Fruit fly (Drosophila melanogaster) whole organism, embryonic: Measurements from ENCODE around the gene amos.

ENCODE experiments used
- Bdp1 ChIP-seq: fragments of 200-800 bp; sonication (Bioruptor generic); optimal IDR thresholded peaks from 3 replicates; lab custom pipeline; 2016; ENCODE audit warnings: missing biosample characterization, missing genetic modification characterization
- CG12659 ChIP-seq: fragments of 200-800 bp; sonication (Bioruptor generic); optimal IDR thresholded peaks from 3 replicates; lab custom pipeline; 2017; ENCODE audit warnings: mild to moderate bottlenecking, missing biosample characterization, missing genetic modification reagents, missing genetic modification characterization
- CG1529 ChIP-seq: fragments of 200-800 bp; sonication (Bioruptor generic); optimal IDR thresholded peaks from 3 replicates; lab custom pipeline; 2018; ENCODE audit warnings: missing biosample characterization, missing genetic modification characterization
- CG1602 ChIP-seq: fragments of 200-800 bp; sonication (Bioruptor generic); optimal IDR thresholded peaks from 3 replicates; lab custom pipeline; 2016; ENCODE audit warnings: missing biosample characterization, missing genetic modification characterization
- CG17361 ChIP-seq: fragments of 200-800 bp; sonication (Bioruptor generic); IDR thresholded peaks from 3 replicates; pipeline ENCODE4 v1.3.6; 2022; ENCODE audit warnings: missing biosample characterization, missing genetic modification characterization
- CG2120 ChIP-seq: fragments of 200-800 bp; sonication (Bioruptor generic); optimal IDR thresholded peaks from 3 replicates; lab custom pipeline; 2016; ENCODE audit warnings: missing biosample characterization, missing genetic modification characterization
- CG2199 ChIP-seq: fragments of 200-800 bp; sonication (Bioruptor generic); IDR thresholded peaks from 3 replicates; pipeline ENCODE4 v1.3.6; 2022; ENCODE audit warnings: missing biosample characterization, missing genetic modification characterization
- CG31224 ChIP-seq: fragments of 200-800 bp; sonication (Bioruptor generic); IDR thresholded peaks from 2 replicates; pipeline ENCODE4 v1.3.6; 2022; ENCODE audit warnings: missing biosample characterization, missing genetic modification characterization
- CG3163 ChIP-seq: fragments of 200-800 bp; sonication (Bioruptor generic); optimal IDR thresholded peaks from 3 replicates; lab custom pipeline; 2016; ENCODE audit warnings: missing biosample characterization, missing genetic modification characterization
- CG34224 ChIP-seq: fragments of 200-800 bp; sonication (Bioruptor generic); IDR thresholded peaks from 3 replicates; pipeline ENCODE4 v1.3.6; 2022; ENCODE audit warnings: missing biosample characterization, missing genetic modification characterization; ENCODE audit not compliant: partially characterized antibody
- CG3838 ChIP-seq: fragments of 200-800 bp; sonication (Bioruptor generic); optimal IDR thresholded peaks from 3 replicates; lab custom pipeline; 2016; ENCODE audit warnings: missing biosample characterization, missing genetic modification characterization
- CG4617 ChIP-seq: fragments of 200-800 bp; sonication (Bioruptor generic); optimal IDR thresholded peaks from 3 replicates; lab custom pipeline; 2016; ENCODE audit warnings: missing biosample characterization, missing genetic modification characterization, borderline replicate concordance
- CG6765 ChIP-seq: fragments of 200-800 bp; sonication (Bioruptor generic); optimal IDR thresholded peaks from 3 replicates; lab custom pipeline; 2017; ENCODE audit warnings: missing biosample characterization, mild to moderate bottlenecking, missing genetic modification characterization
- CG8281 ChIP-seq: fragments of 200-800 bp; sonication (Bioruptor generic); optimal IDR thresholded peaks from 2 replicates; lab custom pipeline; 2018; ENCODE audit warnings: missing biosample characterization, mild to moderate bottlenecking, missing genetic modification characterization, moderate library complexity
- CG8924 ChIP-seq: fragments of 200-800 bp; optimal IDR thresholded peaks from 3 replicates; lab custom pipeline; 2019; ENCODE audit warnings: missing biosample characterization, mild to moderate bottlenecking, missing genetic modification characterization, moderate library complexity
- Chrac-16 ChIP-seq: fragments of 200-800 bp; sonication (Bioruptor generic); optimal IDR thresholded peaks from 3 replicates; lab custom pipeline; 2016; ENCODE audit warnings: missing biosample characterization, missing genetic modification characterization
- CrebB ChIP-seq: fragments of 200-800 bp; sonication (Bioruptor generic); optimal IDR thresholded peaks from 3 replicates; lab custom pipeline; 2018; ENCODE audit warnings: missing biosample characterization, mild to moderate bottlenecking, missing genetic modification characterization
- Dip2 ChIP-seq: fragments of 200-800 bp; sonication (Bioruptor generic); IDR thresholded peaks from 2 replicates; pipeline ENCODE4 v1.3.6; 2022; ENCODE audit warnings: missing biosample characterization, missing genetic modification characterization
- Drgx ChIP-seq: fragments of 200-800 bp; sonication (Bioruptor generic); IDR thresholded peaks from 2 replicates; pipeline ENCODE4 v1.3.6; 2022; ENCODE audit warnings: missing biosample characterization, missing genetic modification characterization
- Gug ChIP-seq: fragments of 200-800 bp; sonication (Bioruptor generic); IDR thresholded peaks from 4 replicates; pipeline ENCODE4 v1.3.6; 2022; ENCODE audit warnings: missing biosample characterization, missing genetic modification characterization
- HLHmδ ChIP-seq: fragments of 200-800 bp; sonication (Bioruptor generic); optimal IDR thresholded peaks from 2 replicates; lab custom pipeline; 2018; ENCODE audit warnings: missing biosample characterization, mild to moderate bottlenecking, missing genetic modification characterization, moderate library complexity
- MTF-1 ChIP-seq: fragments of 200-800 bp; sonication (Bioruptor generic); optimal IDR thresholded peaks from 2 replicates; lab custom pipeline; 2018; ENCODE audit warnings: missing biosample characterization, mild to moderate bottlenecking, missing genetic modification characterization, borderline replicate concordance
- Med ChIP-seq: fragments of 200-800 bp; sonication (Bioruptor generic); peaks from one replicate; lab custom pipeline; 2016; ENCODE audit warnings: missing biosample characterization, missing genetic modification characterization, mild to moderate bottlenecking, inconsistent platforms, moderate library complexity
- Meics ChIP-seq: fragments of 200-800 bp; sonication (Bioruptor generic); optimal IDR thresholded peaks from 2 replicates; lab custom pipeline; 2017; ENCODE audit warnings: missing biosample characterization, mild to moderate bottlenecking, missing genetic modification characterization
- Mes4 ChIP-seq: fragments of 200-800 bp; sonication (Bioruptor generic); optimal IDR thresholded peaks from 2 replicates; lab custom pipeline; 2016; ENCODE audit warnings: missing biosample characterization, missing genetic modification characterization
- Poxn ChIP-seq: fragments of 200-800 bp; sonication (Bioruptor generic); IDR thresholded peaks from 2 replicates; pipeline ENCODE4 v1.3.6; 2022; ENCODE audit warnings: missing biosample characterization, missing genetic modification characterization
- Sry-β ChIP-seq: fragments of 200-800 bp; sonication (Bioruptor generic); optimal IDR thresholded peaks from 2 replicates; lab custom pipeline; 2018; ENCODE audit warnings: missing biosample characterization, mild to moderate bottlenecking, missing genetic modification characterization, moderate library complexity
- Ssrp ChIP-seq: fragments of 200-800 bp; sonication (Bioruptor generic); optimal IDR thresholded peaks from 2 replicates; lab custom pipeline; 2018; ENCODE audit warnings: missing biosample characterization, mild to moderate bottlenecking, missing genetic modification characterization, moderate library complexity
- amos ChIP-seq: fragments of 200-800 bp; sonication (Bioruptor generic); IDR thresholded peaks from 2 replicates; pipeline ENCODE4 v1.3.6; 2022; ENCODE audit warnings: missing biosample characterization, missing genetic modification characterization; ENCODE audit not compliant: partially characterized antibody
- ara ChIP-seq: fragments of 200-800 bp; sonication (Bioruptor generic); IDR thresholded peaks from 2 replicates; pipeline ENCODE4 v1.3.6; 2022; ENCODE audit warnings: missing biosample characterization, missing genetic modification characterization
- bsh ChIP-seq, 2 experiments: fragments of 200-800 bp; sonication (Bioruptor generic); optimal IDR thresholded peaks; 2 replicates each; lab custom pipeline; 2017 to 2018; ENCODE audit warnings: mild to moderate bottlenecking in 2 of 2, missing biosample characterization in 2 of 2, missing genetic modification characterization in 2 of 2, moderate library complexity in 1 of 2
- cad ChIP-seq: fragments of >200 bp; optimal IDR thresholded peaks from 2 replicates; lab custom pipeline; 2017; ENCODE audit warnings: missing biosample characterization, missing genetic modification characterization
- crol ChIP-seq: fragments of 200-800 bp; sonication (Bioruptor generic); IDR thresholded peaks from 2 replicates; pipeline ENCODE4 v1.3.6; 2022; ENCODE audit warnings: missing biosample characterization, missing genetic modification characterization
- gcm ChIP-seq: fragments of 200-800 bp; sonication (Bioruptor generic); optimal IDR thresholded peaks from 2 replicates; lab custom pipeline; 2019; ENCODE audit warnings: missing biosample characterization, mild to moderate bottlenecking, missing genetic modification characterization, moderate library complexity
- grn ChIP-seq: fragments of 200-800 bp; sonication (Bioruptor generic); optimal IDR thresholded peaks from 3 replicates; lab custom pipeline; 2017; ENCODE audit warnings: missing biosample characterization, missing genetic modification characterization
- gsb ChIP-seq: fragments of 200-800 bp; sonication (Bioruptor generic); IDR thresholded peaks from 2 replicates; pipeline ENCODE4 v1.3.6; 2022; ENCODE audit warnings: missing biosample characterization, missing genetic modification characterization
- hb ChIP-seq: fragments of 200-800 bp; sonication (Bioruptor generic); IDR thresholded peaks from 3 replicates; pipeline ENCODE4 v1.3.6; 2022; ENCODE audit warnings: missing biosample characterization, missing genetic modification characterization; ENCODE audit not compliant: partially characterized antibody
- nom ChIP-seq: fragments of 200-800 bp; sonication (Bioruptor generic); optimal IDR thresholded peaks from 2 replicates; lab custom pipeline; 2017; ENCODE audit warnings: missing biosample characterization, missing genetic modification characterization, mild to moderate bottlenecking, moderate library complexity, missing genetic modification reagents
- otp ChIP-seq: fragments of 200-800 bp; sonication (Bioruptor generic); IDR thresholded peaks from 3 replicates; pipeline ENCODE4, ENCODE4 v1.3.6; 2022; ENCODE audit warnings: missing biosample characterization, missing genetic modification characterization
- prd ChIP-seq, 3 experiments: fragments of >200 bp in 2 of 3; fragments of 200-800 bp in 1 of 3; sonication (Bioruptor generic) in 1 of 3; optimal IDR thresholded peaks in 2 of 3; IDR thresholded peaks in 1 of 3; 2 replicates in 2 of 3; 3 replicates in 1 of 3; pipeline versions ENCODE4 v1.3.6 to Lab custom; 2017 to 2022; ENCODE audit warnings: missing biosample characterization in 1 of 3, missing genetic modification characterization in 1 of 3
- rib ChIP-seq: fragments of 200-800 bp; sonication (Bioruptor generic); IDR thresholded peaks from 2 replicates; pipeline ENCODE4 v1.3.6; 2022; ENCODE audit warnings: missing biosample characterization, missing genetic modification characterization
- ro ChIP-seq: fragments of 200-800 bp; sonication (Bioruptor generic); IDR thresholded peaks from 2 replicates; pipeline ENCODE4 v1.3.6; 2022; ENCODE audit warnings: missing biosample characterization, missing genetic modification characterization
- sd ChIP-seq: fragments of 200-800 bp; sonication (Bioruptor generic); optimal IDR thresholded peaks from 3 replicates; lab custom pipeline; 2018; ENCODE audit warnings: missing biosample characterization, mild to moderate bottlenecking, missing genetic modification characterization, moderate library complexity
- sob ChIP-seq: fragments of 200-800 bp; sonication (Bioruptor generic); IDR thresholded peaks from 2 replicates; pipeline ENCODE4 v1.3.6; 2022; ENCODE audit warnings: missing biosample characterization, missing genetic modification characterization
- tup ChIP-seq: fragments of 200-800 bp; sonication (Bioruptor generic); optimal IDR thresholded peaks from 2 replicates; lab custom pipeline; 2016; ENCODE audit warnings: missing biosample characterization, mild to moderate bottlenecking, missing genetic modification characterization, moderate library complexity
- usp ChIP-seq: fragments of >200 bp; optimal IDR thresholded peaks from 2 replicates; lab custom pipeline; 2017; ENCODE audit warnings: missing biosample characterization, missing genetic modification characterization
- zfh1 ChIP-seq: fragments of 200-800 bp; sonication (Bioruptor generic); IDR thresholded peaks from 3 replicates; pipeline ENCODE4 v1.3.6; 2022; ENCODE audit warnings: missing biosample characterization, missing genetic modification characterization

amos gene

dm6 chr2L:18572428-18573136, 24.1 kb downstream of the amos start:
- peak; percentile 93 for TF ChIP-seq crol (GFP tag; lab: Robert Waterston, UW)
- no peak for TF ChIP-seq CG1529 (GFP tag; lab: Kevin White, UChicago)
- TF ChIP-seq MTF-1 = no peak
- TF ChIP-seq CrebB (tag; lab: Kevin White, UChicago) = no peak
- peak in 1 of 2 experiments; percentile 33 for TF ChIP-seq prd (optimal IDR thresholded peaks at IDR 0.05; lab: Kevin White, UChicago)
- TF ChIP-seq prd (GFP tag; IDR thresholded peaks at IDR 0.05; lab: Robert Waterston, UW) = no peak
- no peak for TF ChIP-seq grn (GFP tag; lab: Kevin White, UChicago)
- TF ChIP-seq Mes4 (GFP tag; lab: Kevin White, UChicago) = no peak
- no peak for TF ChIP-seq CG1602 (GFP tag; lab: Kevin White, UChicago)
- peak in 1 of 2 experiments; percentile 91 for TF ChIP-seq bsh (GFP tag; optimal IDR thresholded peaks at IDR 0.05; lab: Kevin White, UChicago)
- no peak for TF ChIP-seq CG12659 (GFP tag; lab: Kevin White, UChicago)
- TF ChIP-seq Dip2 (GFP tag; lab: Robert Waterston, UW) = no peak
- TF ChIP-seq sd (tag; lab: Kevin White, UChicago) = no peak
- peak; percentile 78 for TF ChIP-seq Drgx
- 0 out of 2 replicates have a peak, but pooled peaks have one; percentile 24 for TF ChIP-seq gsb (GFP tag; lab: Robert Waterston, UW)
- TF ChIP-seq Ssrp (tag; lab: Kevin White, UChicago) = no peak
- TF ChIP-seq cad = no peak
- no peak for TF ChIP-seq ara (GFP tag; lab: Robert Waterston, UW)
- no peak for TF ChIP-seq Chrac-16 (GFP tag; lab: Kevin White, UChicago)
- TF ChIP-seq Meics (GFP tag; lab: Kevin White, UChicago) = no peak
- TF ChIP-seq gcm (GFP tag; lab: Kevin White, UChicago) = no peak
- 0 out of 2 replicates have a peak, but pooled peaks have one; percentile 28 for TF ChIP-seq ro
- TF ChIP-seq Gug (GFP tag; lab: Robert Waterston, UW) = no peak
- TF ChIP-seq CG8924 (tag; lab: Kevin White, UChicago) = no peak
- peak; percentile 47; the same call in 1 of the 3 replicates for TF ChIP-seq otp (GFP tag; lab: Robert Waterston, UW)
- no peak for TF ChIP-seq CG8281 (tag; lab: Kevin White, UChicago)
- no peak for TF ChIP-seq hb (GFP tag; lab: Robert Waterston, UW)
- TF ChIP-seq zfh1 (GFP tag; lab: Robert Waterston, UW) = 0 out of 3 replicates have a peak, but pooled peaks have one; percentile 21
- peak; percentile 85 for TF ChIP-seq Sry-β (GFP tag; lab: Kevin White, UChicago)
- TF ChIP-seq CG31224 = no peak
- peak; percentile 95 for TF ChIP-seq nom (GFP tag; lab: Kevin White, UChicago)
- TF ChIP-seq CG6765 (GFP tag; lab: Kevin White, UChicago) = no peak
- peak; percentile 10 for TF ChIP-seq Med (GFP tag; lab: Kevin White, UChicago)
- TF ChIP-seq rib = 0 out of 2 replicates have a peak, but pooled peaks have one; percentile 18
- TF ChIP-seq, all 482 proteins: peak for 12

DNA sequence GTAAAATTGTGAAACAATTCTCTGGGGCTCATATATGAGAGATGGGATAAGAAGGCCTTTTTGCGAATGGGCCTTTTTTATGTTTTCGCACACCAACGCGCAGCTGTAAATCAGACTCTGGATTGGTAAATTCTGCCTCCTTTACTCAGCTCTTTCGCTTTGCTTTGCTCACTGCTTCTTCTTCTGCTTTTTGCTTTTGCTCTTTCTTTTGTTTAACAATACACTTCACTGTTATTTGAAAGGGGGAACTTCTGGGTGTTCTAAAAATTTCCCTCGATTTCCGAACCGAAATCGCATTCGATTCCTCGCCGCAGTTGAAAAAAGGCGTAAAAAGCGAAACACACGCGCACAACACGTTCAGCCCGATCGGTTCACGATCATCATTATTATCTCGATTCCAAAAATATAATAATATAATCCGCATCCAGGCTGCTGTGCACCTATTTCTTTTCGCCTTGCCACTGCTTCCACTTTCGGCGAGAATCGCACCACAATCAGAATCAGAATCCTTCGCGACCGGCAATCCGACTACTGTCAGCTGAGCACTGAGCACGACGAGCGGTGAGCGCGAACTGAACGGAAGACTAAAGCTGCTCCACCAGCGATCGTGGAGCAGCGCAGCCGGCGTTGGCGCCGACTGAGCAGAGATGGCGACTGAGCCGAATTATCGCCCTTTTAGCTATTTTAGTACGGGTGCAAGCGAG, 24.8 kb downstream of the amos start:
- TF ChIP-seq tup (GFP tag; lab: Kevin White, UChicago) (no peak), CG3838 (GFP tag; lab: Kevin White, UChicago) (no peak), CG2199 (GFP tag; lab: Robert Waterston, UW) (peak; percentile 83), Bdp1 (GFP tag; lab: Kevin White, UChicago) (peak; percentile 22), CG2120 (GFP tag; lab: Kevin White, UChicago) (peak; percentile 16), CG3163 (GFP tag; lab: Kevin White, UChicago) (peak; percentile 17), Poxn (no peak), HLHmδ (GFP tag; lab: Kevin White, UChicago) (peak; percentile 47), sob (GFP tag; lab: Robert Waterston, UW) (0 out of 2 replicates have a peak, but pooled peaks have one; percentile 35), grn (GFP tag; lab: Kevin White, UChicago) (peak; percentile 8), usp (GFP tag; lab: Kevin White, UChicago) (no peak), CG4617 (GFP tag; lab: Kevin White, UChicago) (no peak), amos (GFP tag; lab: Robert Waterston, UW) (peak; percentile 46; the same call in 1 of the 2 replicates), CG17361 (GFP tag; lab: Robert Waterston, UW) (0 out of 3 replicates have a peak, but pooled peaks have one; percentile 20), CG34224 (0 out of 3 replicates have a peak, but pooled peaks have one; percentile 8)
